Fruit fly (Drosophila melanogaster): ENCODE data around the gene CG11247.

CG11247 gene

DNA sequence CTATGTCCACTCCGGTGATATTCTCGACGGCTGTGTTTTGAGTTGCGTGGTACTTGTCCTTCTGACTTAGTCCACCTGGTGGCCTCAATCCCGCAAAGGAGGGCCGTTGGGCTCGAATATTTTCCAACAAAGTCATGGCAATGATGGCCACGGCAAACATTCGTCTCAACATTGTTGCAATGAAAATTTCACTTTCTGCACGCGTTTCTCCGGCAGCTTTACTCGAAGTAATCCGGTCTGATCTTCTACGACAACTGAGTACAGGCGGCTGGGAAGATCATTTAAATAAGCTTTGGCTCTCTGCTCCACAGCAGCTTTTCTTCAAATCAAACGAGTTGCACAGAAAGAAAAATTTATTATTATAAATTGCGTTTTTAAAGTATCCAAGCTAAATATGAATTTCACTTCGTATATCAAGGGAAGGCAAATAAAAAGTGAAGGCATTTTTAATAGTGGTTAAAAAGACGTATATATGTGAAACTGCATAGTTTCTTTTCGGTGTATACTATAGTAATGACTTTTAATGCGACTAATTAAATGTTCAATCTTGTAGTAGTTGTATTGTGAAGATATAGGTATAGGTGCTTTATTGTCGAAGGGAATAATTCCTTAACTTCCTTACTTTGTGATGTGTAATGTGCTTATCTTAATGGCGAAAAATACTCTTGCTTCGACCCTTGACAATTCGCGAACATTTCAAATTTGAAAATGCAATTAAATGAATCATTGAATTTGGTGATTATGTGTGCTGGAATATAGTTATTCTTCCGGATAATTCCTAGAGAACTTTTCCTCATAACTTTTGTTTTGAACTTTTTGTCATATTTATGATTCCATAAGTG is 9.8 kb upstream of the CG11247 start, which contains the start of gene CG14567 (continued):
- TF ChIP-seq CG7963 (GFP tag; IDR thresholded peaks at IDR 0.05; ENCODE audit: partially characterized antibody) (no peak), CG4424 (GFP tag; optimal IDR thresholded peaks at IDR 0.05) (peak; percentile 21), PHDP (tag; optimal IDR thresholded peaks at IDR 0.05) (peak; percentile 36), CG43689 (GFP tag; IDR thresholded peaks at IDR 0.05) (no peak), dpn (GFP tag; optimal IDR thresholded peaks at IDR 0.05) (peak in 1 of 2 experiments; percentile 8), sim (GFP tag; IDR thresholded peaks at IDR 0.05) (no peak), CG2116 (GFP tag; optimal IDR thresholded peaks at IDR 0.05) (no peak), CG8478 (optimal IDR thresholded peaks at IDR 0.05) (no peak), Mrtf (GFP tag; IDR thresholded peaks at IDR 0.05) (no peak), CoRest (tag; optimal IDR thresholded peaks at IDR 0.05) (peak; percentile 2), hbn (GFP tag; IDR thresholded peaks at IDR 0.05; ENCODE audit: partially characterized antibody) (no peak), salm (tag; optimal IDR thresholded peaks at IDR 0.05) (no peak), Vsx1 (GFP tag; optimal IDR thresholded peaks at IDR 0.05) (no peak), sqz (GFP tag; optimal IDR thresholded peaks at IDR 0.05) (no peak), Chrac-16 (GFP tag; optimal IDR thresholded peaks at IDR 0.05) (peak; percentile 12), CG7271 (tag; optimal IDR thresholded peaks at IDR 0.05) (no peak), usp (GFP tag; optimal IDR thresholded peaks at IDR 0.05) (no peak), CG4328 (GFP tag; optimal IDR thresholded peaks at IDR 0.05) (no peak), pan (optimal IDR thresholded peaks at IDR 0.05) (no peak), pan (GFP tag; optimal IDR thresholded peaks at IDR 0.05 in 1 of 2, IDR thresholded peaks at IDR 0.05 in 1 of 2) (peak in 1 of 2 experiments; percentile 64), Drgx (GFP tag; IDR thresholded peaks at IDR 0.05) (peak; percentile 83), CG13624 (GFP tag; optimal IDR thresholded peaks at IDR 0.05) (no peak), CG18599 (GFP tag; optimal IDR thresholded peaks at IDR 0.05) (peak; percentile 12), CG11695 (GFP tag; IDR thresholded peaks at IDR 0.05) (no peak), CG3163 (GFP tag; optimal IDR thresholded peaks at IDR 0.05) (no peak), CG30403 (GFP tag; optimal IDR thresholded peaks at IDR 0.05) (peak; percentile 16), tio (GFP tag; optimal IDR thresholded peaks at IDR 0.05) (peak; percentile 34), CG9727 (GFP tag; optimal IDR thresholded peaks at IDR 0.05) (no peak), sens (GFP tag) (peak; percentile 75), Neu2 (GFP tag; optimal IDR thresholded peaks at IDR 0.05; ENCODE audit: borderline replicate concordance) (no peak), CG32767 (GFP tag; IDR thresholded peaks at IDR 0.05) (peak; percentile 34; the same call in 1 of the 2 replicates), pum (GFP tag; optimal IDR thresholded peaks at IDR 0.05) (no peak), gsb-n (tag; optimal IDR thresholded peaks at IDR 0.05) (no peak), CG9932 (GFP tag; IDR thresholded peaks at IDR 0.05) (peak; percentile 44; the same call in 1 of the 2 replicates), CG31388 (GFP tag; optimal IDR thresholded peaks at IDR 0.05) (no peak), CG33213 (GFP tag; optimal IDR thresholded peaks at IDR 0.05) (no peak), Hr51 (GFP tag; optimal IDR thresholded peaks at IDR 0.05) (peak in 1 of 2 experiments; percentile 59), dan (GFP tag; IDR thresholded peaks at IDR 0.05) (no peak), tin (GFP tag; optimal IDR thresholded peaks at IDR 0.05) (peak; percentile 13), klu (GFP tag; IDR thresholded peaks at IDR 0.05) (no peak), jumu (GFP tag; optimal IDR thresholded peaks at IDR 0.05) (no peak), CG6175 (GFP tag; IDR thresholded peaks at IDR 0.05) (no peak), crol (GFP tag; IDR thresholded peaks at IDR 0.05) (no peak), CG2712 (tag; optimal IDR thresholded peaks at IDR 0.05) (peak; percentile 43), CG11247 (GFP tag; IDR thresholded peaks at IDR 0.05) (peak; percentile 48; the same call in 1 of the 2 replicates), CG15269 (tag; optimal IDR thresholded peaks at IDR 0.05) (peak; percentile 13), fu2 (GFP tag; optimal IDR thresholded peaks at IDR 0.05) (no peak), CG16815 (GFP tag; optimal IDR thresholded peaks at IDR 0.05) (no peak), CG13775 (GFP tag; optimal IDR thresholded peaks at IDR 0.05) (no peak), lilli (GFP tag; optimal IDR thresholded peaks at IDR 0.05) (peak; percentile 19)
